Fruit fly (Drosophila melanogaster): ENCODE measurements around the gene ABCB7.

- TF ChIP-seq CG8478 (optimal IDR thresholded peaks at IDR 0.05) (no peak), CTCF (optimal IDR thresholded peaks at IDR 0.05) (no peak)
Observed at dm6 chr3L:1614465-1615084, 3.6 kb upstream of the ABCB7 start.

Data from S2 (cell line).